Worm (Caenorhabditis elegans): Measurements from ENCODE around the gene rpl-9.
"Not testable (repeated sequence)": the region's sequence is repeated elsewhere in the genome, so short reads cannot be mapped to it uniquely, and the experiment has no call there.

rpl-9 gene

DNA sequence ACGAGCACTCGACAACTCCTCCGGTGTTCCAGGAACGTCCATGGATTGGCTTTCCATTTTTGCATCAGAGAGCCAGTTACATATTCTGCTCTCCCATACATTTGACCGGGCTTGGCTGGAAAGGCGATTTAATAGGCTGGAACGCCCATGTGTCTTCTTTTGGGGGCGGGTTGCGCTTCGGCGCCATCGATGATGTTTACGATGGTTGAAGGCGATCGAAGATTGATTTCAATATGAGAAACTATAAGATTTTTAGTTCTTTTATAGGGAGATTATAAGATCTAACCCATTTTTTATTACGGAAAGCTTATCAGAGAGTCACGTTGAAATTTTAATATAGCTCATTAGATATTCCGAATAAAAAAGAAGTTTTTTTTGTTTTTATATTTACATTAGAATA is 36.5 kb upstream of the rpl-9 start, which contains the start of gene nsph-4.3:
TSS of gene nsph-4.3 (minus strand) at position 101 of the 400 bp plus-strand sequence.
- TF ChIP-seq nfyb-1 (GFP tag; IDR thresholded peaks at IDR 0.05): no peak
- no peak for TF ChIP-seq die-1 (tag; optimal IDR thresholded peaks at IDR 0.05)
- no peak for TF ChIP-seq unc-62 (GFP tag; optimal IDR thresholded peaks at IDR 0.05)
- no peak for TF ChIP-seq nhr-80 (tag; optimal IDR thresholded peaks at IDR 0.05)
- no peak for TF ChIP-seq Y67H2A.10 (GFP tag; conservative IDR thresholded peaks at IDR 0.05)
- TF ChIP-seq K11D2.4 (GFP tag; IDR thresholded peaks at IDR 0.05): no peak
- no peak for TF ChIP-seq let-526 (GFP tag; IDR thresholded peaks at IDR 0.05)
- no peak for TF ChIP-seq hlh-12 (tag; optimal IDR thresholded peaks at IDR 0.05)
- no peak for TF ChIP-seq B0261.1 (tag; optimal IDR thresholded peaks at IDR 0.05)
- TF ChIP-seq bed-2 (GFP tag; IDR thresholded peaks at IDR 0.05): no peak
- TF ChIP-seq bed-1 (GFP tag; IDR thresholded peaks at IDR 0.05): no peak
- no peak for TF ChIP-seq T07F8.4 (tag; optimal IDR thresholded peaks at IDR 0.05)
- TF ChIP-seq ceh-58 (GFP tag; IDR thresholded peaks at IDR 0.05): no peak
- TF ChIP-seq F55B11.4 (tag; optimal IDR thresholded peaks at IDR 0.05; ENCODE audit: borderline replicate concordance, insufficient read depth): no peak
- no peak for TF ChIP-seq him-1 (tag; optimal IDR thresholded peaks at IDR 0.05)
- TF ChIP-seq nhr-120 (GFP tag; IDR thresholded peaks at IDR 0.05): no peak
- no peak for TF ChIP-seq snpc-4 (GFP tag; optimal IDR thresholded peaks at IDR 0.05)
- TF ChIP-seq snpc-4 (tag; optimal IDR thresholded peaks at IDR 0.05): no peak
- TF ChIP-seq lir-1 (GFP tag; conservative IDR thresholded peaks at IDR 0.05): no peak
- no peak for TF ChIP-seq ztf-26 (tag; optimal IDR thresholded peaks at IDR 0.05)

DNA sequence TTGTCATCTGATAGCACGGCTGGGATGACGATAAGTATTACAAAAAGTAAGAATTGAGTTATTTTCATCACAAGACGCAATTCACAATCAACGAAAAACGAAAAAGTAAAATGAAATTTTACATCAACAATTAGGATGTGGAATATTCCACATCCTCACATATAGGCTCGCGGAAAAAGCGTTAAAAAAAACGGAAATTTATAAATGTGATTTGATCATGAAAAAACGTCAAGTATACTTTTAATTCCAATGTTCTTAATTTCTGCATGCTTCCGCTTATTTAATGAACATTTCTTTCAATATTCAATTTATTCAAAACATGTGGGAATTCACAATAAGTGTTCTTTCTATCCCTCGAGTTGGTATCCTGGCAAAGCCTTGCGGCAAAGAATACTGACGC is 35.6 kb upstream of the rpl-9 start, which contains the start of gene T04A6.3:
TSS of gene T04A6.3 (minus strand) at position 101 of the 400 bp plus-strand sequence.
- no peak for TF ChIP-seq snpc-1.1 (tag; optimal IDR thresholded peaks at IDR 0.05; ENCODE audit: insufficient read depth)
- TF ChIP-seq mel-28 (tag; optimal IDR thresholded peaks at IDR 0.05; ENCODE audit: borderline replicate concordance): no peak

DNA sequence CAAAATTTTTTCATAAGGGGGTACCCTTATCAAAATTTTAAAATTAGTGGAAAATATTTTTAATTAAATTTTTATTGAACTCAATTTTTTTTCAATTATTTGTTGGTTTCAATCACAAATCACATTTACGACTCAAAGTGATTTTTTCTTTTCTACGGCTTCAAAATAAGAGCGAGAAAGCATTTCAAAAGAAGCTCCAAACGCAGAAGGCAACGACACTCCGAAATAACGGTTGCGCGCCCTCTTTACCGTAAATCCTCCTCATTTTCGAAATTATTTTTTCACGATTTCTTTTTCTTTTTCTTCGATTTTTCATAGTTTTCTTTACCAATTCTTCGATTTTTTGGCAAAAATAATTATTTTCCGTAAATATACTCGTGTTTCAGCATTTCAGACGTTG is 28.5 kb upstream of the rpl-9 start:
- peak; percentile 86 for TF ChIP-seq attf-3 (GFP tag; conservative IDR thresholded peaks at IDR 0.05)

DNA sequence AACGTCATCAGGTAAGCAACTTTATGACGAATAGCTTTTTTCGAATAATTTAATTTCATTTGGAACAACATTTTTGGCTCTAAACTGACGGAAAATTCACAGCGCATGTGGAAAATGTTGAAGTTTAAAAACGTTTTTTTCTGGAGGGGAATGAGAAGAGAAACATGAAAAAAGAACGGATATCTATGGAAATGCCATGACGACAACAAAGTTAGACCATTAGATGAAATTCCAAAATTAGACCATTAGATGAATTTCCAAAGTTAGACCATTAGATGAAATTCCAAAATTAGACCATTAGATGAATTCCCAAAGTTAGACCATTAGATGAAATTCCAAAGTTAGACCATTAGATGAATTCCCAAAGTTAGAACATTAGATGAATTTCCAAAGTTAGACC is 21.9 kb upstream of the rpl-9 start, which contains the start of gene Y80D4G.2:
TSS of gene Y80D4G.2 (minus strand) at position 101 of the 400 bp plus-strand sequence.
- not testable (repeated sequence) for TF ChIP-seq cebp-1 (GFP tag; IDR thresholded peaks at IDR 0.05); cebp-1 (tag; optimal IDR thresholded peaks at IDR 0.05); somi-1 (GFP tag; optimal IDR thresholded peaks at IDR 0.05); F37B4.10 (GFP tag; IDR thresholded peaks at IDR 0.05)

DNA sequence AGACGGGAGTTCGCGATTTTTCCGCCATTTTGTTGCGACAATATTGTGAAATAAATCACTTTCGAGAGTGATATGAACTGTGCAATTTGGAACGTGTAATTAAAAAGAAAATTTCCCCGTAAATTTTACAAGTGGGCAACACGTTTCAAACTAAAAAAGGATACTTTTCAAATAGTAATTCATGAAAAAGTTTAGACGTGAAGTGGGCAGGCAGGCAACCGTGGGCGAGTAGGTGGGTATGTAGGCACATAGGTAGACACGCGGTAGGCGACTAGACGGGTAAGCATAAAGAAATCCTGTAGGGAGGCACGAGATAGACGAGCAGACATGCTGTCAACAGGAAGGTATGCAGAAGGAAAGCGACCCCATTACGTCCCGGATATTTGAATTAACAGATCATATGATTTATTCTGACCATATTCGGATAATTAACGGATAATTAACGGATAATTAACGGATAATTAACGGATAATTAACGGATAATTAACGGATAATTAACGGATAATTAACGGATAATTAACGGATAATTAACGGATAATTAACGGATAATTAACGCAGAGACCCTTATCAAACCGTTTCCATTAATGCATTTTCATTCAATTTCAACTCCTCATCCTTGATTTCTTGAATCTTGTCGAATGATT is 20.8 kb upstream of the rpl-9 start, which contains the start of gene R13A5.11:
TSS of gene R13A5.11 (minus strand) at position 51 of the 644 bp plus-strand sequence.
- TF ChIP-seq efl-1 (GFP tag; optimal IDR thresholded peaks at IDR 0.05) (no peak), T26A5.8 (tag; optimal IDR thresholded peaks at IDR 0.05) (no peak), B0261.1 (tag; optimal IDR thresholded peaks at IDR 0.05) (no peak), zim-3 (tag; optimal IDR thresholded peaks at IDR 0.05) (no peak), lin-26 (GFP tag; IDR thresholded peaks at IDR 0.05) (no peak), nfyb-1 (GFP tag; IDR thresholded peaks at IDR 0.05) (no peak), let-607 (tag; optimal IDR thresholded peaks at IDR 0.05) (no peak), cebp-2 (GFP tag; IDR thresholded peaks at IDR 0.05) (no peak), Y79H2A.3 (GFP tag; conservative IDR thresholded peaks at IDR 0.05) (no peak), nhr-179 (tag; optimal IDR thresholded peaks at IDR 0.05) (no peak), F52B5.7 (tag; optimal IDR thresholded peaks at IDR 0.05) (no peak), lsl-1 (GFP tag; optimal IDR thresholded peaks at IDR 0.05) (no peak), egrh-3 (GFP tag; IDR thresholded peaks at IDR 0.05) (no peak), unc-130 (GFP tag; optimal IDR thresholded peaks at IDR 0.05) (no peak), attf-5 (GFP tag; optimal IDR thresholded peaks at IDR 0.05) (no peak), sea-2 (GFP tag; IDR thresholded peaks at IDR 0.05) (no peak), pbrm-1 (GFP tag; IDR thresholded peaks at IDR 0.05) (no peak), F49E8.2 (tag; optimal IDR thresholded peaks at IDR 0.05; ENCODE audit: insufficient read depth) (no peak)

Measured in whole organism, young adult.